Fruit fly (Drosophila melanogaster) whole organism, larva: ENCODE results near the gene CG46394.

Experiments used
- noc ChIP-seq: fragments of 200-800 bp; sonication (Bioruptor generic); optimal IDR thresholded peaks from 3 replicates; lab custom pipeline; 2019; ENCODE audit warnings: missing biosample characterization, mild to moderate bottlenecking, missing genetic modification characterization, moderate library complexity

Gene CG46394

dm6 chr3L:11609153-11609809 is 9.1 kb downstream of the CG46394 start, which contains the start of gene Duba:
Gene Duba, minus strand, starts transcription at chr3L:11609465.
- TF ChIP-seq noc (tag; lab: Kevin White, UChicago) = no peak

dm6 chr3L:11609835-11610234 is 9.7 kb downstream of the CG46394 start, which contains the start of gene CG42832:
Gene CG42832, plus strand, starts transcription at chr3L:11610135.
- no peak for TF ChIP-seq noc (tag; lab: Kevin White, UChicago)

- no peak for TF ChIP-seq noc (tag; lab: Kevin White, UChicago)
These were observed 19.8 kb downstream of the CG46394 start, which contains the start of gene Muc68Ca for dm6 chr3L:11620001-11620400. Gene Muc68Ca, minus strand, starts transcription at chr3L:11620101.

- TF ChIP-seq noc (tag; lab: Kevin White, UChicago) = no peak
These were observed 22.6 kb downstream of the CG46394 start for dm6 chr3L:11622750-11623149.

- peak; percentile 19 for TF ChIP-seq noc (tag; lab: Kevin White, UChicago)
These were observed 23.2 kb downstream of the CG46394 start for dm6 chr3L:11623245-11623883.

- TF ChIP-seq noc (tag; lab: Kevin White, UChicago) = no peak
These were observed 24.1 kb downstream of the CG46394 start, which contains the start of gene Akr1B for dm6 chr3L:11624281-11624680. Gene Akr1B, minus strand, starts transcription at chr3L:11624381.

- TF ChIP-seq noc (tag; lab: Kevin White, UChicago) = no peak
These were observed 25.5 kb downstream of the CG46394 start, which contains the start of gene CG6083 for dm6 chr3L:11625634-11626175. Gene CG6083, minus strand, starts transcription at chr3L:11626125.

- no peak for TF ChIP-seq noc (tag; lab: Kevin White, UChicago)
These were observed 26.2 kb downstream of the CG46394 start, which contains the start of gene PCID2 for dm6 chr3L:11626229-11626826. Gene PCID2, plus strand, starts transcription at chr3L:11626441.

dm6 chr3L:11627819-11628483 is 27.8 kb downstream of the CG46394 start, which contains the start of gene Apt1:
Gene Apt1, plus strand, starts transcription at chr3L:11628037.
- peak; percentile 0 for TF ChIP-seq noc (tag; lab: Kevin White, UChicago)

- TF ChIP-seq noc (tag; lab: Kevin White, UChicago) = no peak
These were observed 30.5 kb downstream of the CG46394 start for dm6 chr3L:11630684-11631083.

dm6 chr3L:11631092-11631491 is 30.9 kb downstream of the CG46394 start, which contains the start of gene CG32091:
Gene CG32091, plus strand, starts transcription at chr3L:11631392.
- TF ChIP-seq noc (tag; lab: Kevin White, UChicago) = no peak

- TF ChIP-seq noc (tag; lab: Kevin White, UChicago) = no peak
These were observed 34.4 kb downstream of the CG46394 start for dm6 chr3L:11634551-11634950.

dm6 chr3L:11636829-11637228 is 36.7 kb downstream of the CG46394 start:
- TF ChIP-seq noc (tag; lab: Kevin White, UChicago) = no peak

- no peak for TF ChIP-seq noc (tag; lab: Kevin White, UChicago)
These were observed 45.8 kb downstream of the CG46394 start, which contains the start of gene CG6071 for dm6 chr3L:11645933-11646332. Gene CG6071, minus strand, starts transcription at chr3L:11646033.

- no peak for TF ChIP-seq noc (tag; lab: Kevin White, UChicago)
These were observed 48.2 kb downstream of the CG46394 start, which contains the start of the genes RIOK1 and Polr3H for dm6 chr3L:11648410-11648809. Gene RIOK1, minus strand, starts transcription at chr3L:11648474. Gene Polr3H, plus strand, starts transcription at chr3L:11648756.
